Fruit fly (Drosophila melanogaster) whole organism, embryonic: Measurements from ENCODE around the gene CG2059.

Source experiments
- BtbVII ChIP-seq: fragments of 200-800 bp; sonication (Bioruptor generic); optimal IDR thresholded peaks from 3 replicates; lab custom pipeline; 2017; ENCODE audit warnings: missing biosample characterization, mild to moderate bottlenecking, missing genetic modification characterization
- CG1024 ChIP-seq: fragments of 200-800 bp; sonication (Bioruptor generic); IDR thresholded peaks from 2 replicates; pipeline ENCODE4 v1.3.6; 2022; ENCODE audit warnings: missing biosample characterization, missing genetic modification characterization
- CG10654 ChIP-seq: fragments of 200-800 bp; sonication (Bioruptor generic); optimal IDR thresholded peaks from 2 replicates; lab custom pipeline; 2016; ENCODE audit warnings: missing biosample characterization, missing genetic modification characterization
- CG11398 ChIP-seq: fragments of 200-800 bp; sonication (Bioruptor generic); optimal IDR thresholded peaks from 2 replicates; lab custom pipeline; 2016; ENCODE audit warnings: missing biosample characterization, missing genetic modification characterization
- CG11456 ChIP-seq: fragments of 200-800 bp; sonication (Bioruptor generic); IDR thresholded peaks from 3 replicates; pipeline ENCODE4 v1.3.6; 2022; ENCODE audit warnings: missing biosample characterization, missing genetic modification characterization
- CG11560 ChIP-seq: fragments of 200-800 bp; sonication (Bioruptor generic); IDR thresholded peaks from 3 replicates; pipeline ENCODE4 v1.3.6; 2022; ENCODE audit warnings: missing biosample characterization, missing genetic modification characterization
- CG11723 ChIP-seq: fragments of 200-800 bp; sonication (Bioruptor generic); optimal IDR thresholded peaks from 2 replicates; lab custom pipeline; 2017; ENCODE audit warnings: missing biosample characterization, mild to moderate bottlenecking, missing genetic modification characterization
- CG13123 ChIP-seq: fragments of 200-800 bp; sonication (Bioruptor generic); optimal IDR thresholded peaks from 2 replicates; lab custom pipeline; 2016; ENCODE audit warnings: missing biosample characterization, missing genetic modification characterization
- CG15696 ChIP-seq: fragments of 200-800 bp; sonication (Bioruptor generic); optimal IDR thresholded peaks from 2 replicates; lab custom pipeline; 2019; ENCODE audit warnings: missing biosample characterization, mild to moderate bottlenecking, missing genetic modification characterization, moderate library complexity
- CG17359 ChIP-seq: fragments of 200-800 bp; sonication (Bioruptor generic); optimal IDR thresholded peaks from 3 replicates; lab custom pipeline; 2018; ENCODE audit warnings: missing biosample characterization, mild to moderate bottlenecking, missing genetic modification characterization, moderate library complexity
- CG17385 ChIP-seq: fragments of 200-800 bp; sonication (Bioruptor generic); optimal IDR thresholded peaks from 3 replicates; lab custom pipeline; 2018; ENCODE audit warnings: missing biosample characterization, mild to moderate bottlenecking, missing genetic modification characterization
- CG17568 ChIP-seq: fragments of 200-800 bp; sonication (Bioruptor generic); optimal IDR thresholded peaks from 2 replicates; lab custom pipeline; 2018; ENCODE audit warnings: missing biosample characterization, mild to moderate bottlenecking, missing genetic modification characterization, moderate library complexity
- CG18599 ChIP-seq: fragments of 200-800 bp; sonication (Bioruptor generic); optimal IDR thresholded peaks from 3 replicates; lab custom pipeline; 2017; ENCODE audit warnings: missing biosample characterization, missing genetic modification characterization, mild to moderate bottlenecking, moderate library complexity, missing genetic modification reagents
- CG2712 ChIP-seq: fragments of 200-800 bp; optimal IDR thresholded peaks from 3 replicates; lab custom pipeline; 2019; ENCODE audit warnings: missing biosample characterization, mild to moderate bottlenecking, missing genetic modification characterization, moderate library complexity
- CG6689 ChIP-seq: fragments of 200-800 bp; sonication (Bioruptor generic); IDR thresholded peaks from 2 replicates; pipeline ENCODE4 v1.3.6; 2022; ENCODE audit warnings: missing biosample characterization, missing genetic modification characterization
- CG7271 ChIP-seq: fragments of 200-800 bp; sonication (Bioruptor generic); optimal IDR thresholded peaks from 2 replicates; lab custom pipeline; 2018; ENCODE audit warnings: missing biosample characterization, mild to moderate bottlenecking, missing genetic modification characterization, moderate library complexity
- CG7556 ChIP-seq: fragments of 200-800 bp; sonication (Bioruptor generic); optimal IDR thresholded peaks from 2 replicates; lab custom pipeline; 2017; ENCODE audit warnings: missing biosample characterization, mild to moderate bottlenecking, missing genetic modification characterization
- CG7786 ChIP-seq: fragments of 200-800 bp; sonication (Bioruptor generic); optimal IDR thresholded peaks from 2 replicates; lab custom pipeline; 2016; ENCODE audit warnings: missing biosample characterization, missing genetic modification characterization
- CG8765 ChIP-seq: fragments of 200-800 bp; sonication (Bioruptor generic); IDR thresholded peaks from 2 replicates; pipeline ENCODE4 v1.3.6; 2022; ENCODE audit warnings: missing biosample characterization, missing genetic modification characterization
- CG9215 ChIP-seq: fragments of 200-800 bp; sonication (Bioruptor generic); IDR thresholded peaks from 2 replicates; pipeline ENCODE4 v1.3.6; 2022; ENCODE audit warnings: missing biosample characterization, missing genetic modification characterization
- CG9727 ChIP-seq: fragments of 200-800 bp; sonication (Bioruptor generic); optimal IDR thresholded peaks from 3 replicates; lab custom pipeline; 2017; ENCODE audit warnings: missing biosample characterization, mild to moderate bottlenecking, missing genetic modification characterization
- CHES-1-like ChIP-seq: fragments of 200-800 bp; sonication (Bioruptor generic); optimal IDR thresholded peaks from 2 replicates; lab custom pipeline; 2016; ENCODE audit warnings: missing biosample characterization, missing genetic modification characterization
- HmgD ChIP-seq: fragments of 200-800 bp; sonication (Bioruptor generic); optimal IDR thresholded peaks from 3 replicates; lab custom pipeline; 2016; ENCODE audit warnings: missing biosample characterization, missing genetic modification characterization
- Hmr ChIP-seq: fragments of 200-800 bp; sonication (Bioruptor generic); optimal IDR thresholded peaks from 3 replicates; lab custom pipeline; 2017; ENCODE audit warnings: mild to moderate bottlenecking, missing biosample characterization, missing genetic modification reagents, missing genetic modification characterization
- Hr39 ChIP-seq: fragments of >200 bp; optimal IDR thresholded peaks from 2 replicates; lab custom pipeline; 2017
- NC2β ChIP-seq: fragments of 200-800 bp; sonication (Bioruptor generic); optimal IDR thresholded peaks from 2 replicates; lab custom pipeline; 2016; ENCODE audit warnings: missing biosample characterization, missing genetic modification characterization
- Neu2 ChIP-seq: fragments of 200-800 bp; sonication (Bioruptor generic); optimal IDR thresholded peaks from 3 replicates; lab custom pipeline; 2016; ENCODE audit warnings: missing biosample characterization, missing genetic modification characterization, borderline replicate concordance
- Side ChIP-seq: fragments of 200-800 bp; sonication (Bioruptor generic); optimal IDR thresholded peaks from 2 replicates; lab custom pipeline; 2016; ENCODE audit warnings: missing biosample characterization, missing genetic modification characterization
- Xrp1 ChIP-seq: fragments of 200-800 bp; sonication (Bioruptor generic); IDR thresholded peaks from 2 replicates; pipeline ENCODE4 v1.3.6; 2022; ENCODE audit warnings: missing biosample characterization, missing genetic modification characterization
- abd-A ChIP-seq: fragments of 200-800 bp; sonication (Bioruptor generic); optimal IDR thresholded peaks from 3 replicates; lab custom pipeline; 2019; ENCODE audit warnings: missing biosample characterization, mild to moderate bottlenecking, missing genetic modification characterization, moderate library complexity
- aop ChIP-seq: fragments of 200-800 bp; sonication (Bioruptor generic); IDR thresholded peaks from 2 replicates; pipeline ENCODE4 v1.3.6; 2022; ENCODE audit warnings: missing biosample characterization, missing genetic modification characterization
- ase ChIP-seq: fragments of 200-800 bp; sonication (Bioruptor generic); IDR thresholded peaks from 3 replicates; pipeline ENCODE4 v1.3.6; 2022; ENCODE audit warnings: missing biosample characterization, missing genetic modification characterization
- bbx ChIP-seq: fragments of 200-800 bp; sonication (Bioruptor generic); IDR thresholded peaks from 2 replicates; pipeline ENCODE4 v1.3.6; 2022; ENCODE audit warnings: missing biosample characterization, missing genetic modification characterization; ENCODE audit not compliant: partially characterized antibody
- bowl ChIP-seq: fragments of 200-800 bp; sonication (Bioruptor generic); IDR thresholded peaks from 2 replicates; pipeline ENCODE4 v1.3.6; 2022; ENCODE audit warnings: missing biosample characterization, missing genetic modification characterization
- ci ChIP-seq: fragments of 200-800 bp; sonication (Bioruptor generic); IDR thresholded peaks from 3 replicates; pipeline ENCODE4 v1.3.6; 2022; ENCODE audit warnings: missing biosample characterization, missing genetic modification characterization
- crol ChIP-seq: fragments of 200-800 bp; sonication (Bioruptor generic); IDR thresholded peaks from 2 replicates; pipeline ENCODE4 v1.3.6; 2022; ENCODE audit warnings: missing biosample characterization, missing genetic modification characterization
- dimm ChIP-seq: fragments of 200-800 bp; sonication (Bioruptor generic); IDR thresholded peaks from 2 replicates; pipeline ENCODE4 v1.3.6; 2022; ENCODE audit warnings: missing biosample characterization, missing genetic modification characterization
- gce ChIP-seq: fragments of 200-800 bp; sonication (Bioruptor generic); IDR thresholded peaks from 3 replicates; pipeline ENCODE4 v1.3.6; 2022; ENCODE audit warnings: missing biosample characterization, missing genetic modification characterization
- kay ChIP-seq: fragments of 200-800 bp; sonication (Bioruptor generic); optimal IDR thresholded peaks from 2 replicates; lab custom pipeline; 2016; ENCODE audit warnings: missing biosample characterization, missing genetic modification characterization
- pan ChIP-seq, 4 experiments: fragments of >200 bp in 3 of 4; fragments of 200-800 bp in 1 of 4; sonication (Bioruptor generic) in 1 of 4; optimal IDR thresholded peaks in 3 of 4; IDR thresholded peaks in 1 of 4; 2 replicates each; pipeline versions ENCODE4 v1.3.6 to Lab custom; 2017 to 2022; ENCODE audit warnings: missing biosample characterization in 2 of 4, missing genetic modification characterization in 2 of 4, mixed read lengths in 1 of 4
- prd ChIP-seq, 3 experiments: fragments of >200 bp in 2 of 3; fragments of 200-800 bp in 1 of 3; sonication (Bioruptor generic) in 1 of 3; optimal IDR thresholded peaks in 2 of 3; IDR thresholded peaks in 1 of 3; 2 replicates in 2 of 3; 3 replicates in 1 of 3; pipeline versions ENCODE4 v1.3.6 to Lab custom; 2017 to 2022; ENCODE audit warnings: missing biosample characterization in 1 of 3, missing genetic modification characterization in 1 of 3
- pros ChIP-seq: fragments of 200-800 bp; sonication (Bioruptor generic); optimal IDR thresholded peaks from 3 replicates; lab custom pipeline; 2019; ENCODE audit warnings: missing biosample characterization, mild to moderate bottlenecking, missing genetic modification characterization, moderate library complexity
- psq ChIP-seq: fragments of 200-800 bp; sonication (Bioruptor generic); optimal IDR thresholded peaks from 2 replicates; lab custom pipeline; 2017; ENCODE audit warnings: missing biosample characterization, missing genetic modification characterization
- repo ChIP-seq: fragments of 200-800 bp; sonication (Bioruptor generic); optimal IDR thresholded peaks from 2 replicates; lab custom pipeline; 2016; ENCODE audit warnings: missing biosample characterization, missing genetic modification characterization
- scrt ChIP-seq: fragments of 200-800 bp; sonication (Bioruptor generic); optimal IDR thresholded peaks from 2 replicates; lab custom pipeline; 2018; ENCODE audit warnings: missing biosample characterization, mild to moderate bottlenecking, missing genetic modification characterization, moderate library complexity
- sd ChIP-seq: fragments of 200-800 bp; sonication (Bioruptor generic); optimal IDR thresholded peaks from 3 replicates; lab custom pipeline; 2018; ENCODE audit warnings: missing biosample characterization, mild to moderate bottlenecking, missing genetic modification characterization, moderate library complexity
- sr ChIP-seq: fragments of 200-800 bp; sonication (Bioruptor generic); IDR thresholded peaks from 3 replicates; pipeline ENCODE4 v1.3.6; 2022; ENCODE audit warnings: missing biosample characterization, missing genetic modification characterization
- stwl ChIP-seq: fragments of 200-800 bp; sonication (Bioruptor generic); optimal IDR thresholded peaks from 3 replicates; lab custom pipeline; 2018; ENCODE audit warnings: missing biosample characterization, mild to moderate bottlenecking, missing genetic modification characterization, moderate library complexity
- tna ChIP-seq: fragments of 200-800 bp; sonication (Bioruptor generic); IDR thresholded peaks from 2 replicates; pipeline ENCODE4 v1.3.6; 2022; ENCODE audit warnings: missing biosample characterization, missing genetic modification characterization; ENCODE audit not compliant: partially characterized antibody
- zen2 ChIP-seq: fragments of 200-800 bp; sonication (Bioruptor generic); IDR thresholded peaks from 3 replicates; pipeline ENCODE4 v1.3.6; 2022; ENCODE audit warnings: missing biosample characterization, missing genetic modification characterization; ENCODE audit not compliant: partially characterized antibody

Gene CG2059

DNA sequence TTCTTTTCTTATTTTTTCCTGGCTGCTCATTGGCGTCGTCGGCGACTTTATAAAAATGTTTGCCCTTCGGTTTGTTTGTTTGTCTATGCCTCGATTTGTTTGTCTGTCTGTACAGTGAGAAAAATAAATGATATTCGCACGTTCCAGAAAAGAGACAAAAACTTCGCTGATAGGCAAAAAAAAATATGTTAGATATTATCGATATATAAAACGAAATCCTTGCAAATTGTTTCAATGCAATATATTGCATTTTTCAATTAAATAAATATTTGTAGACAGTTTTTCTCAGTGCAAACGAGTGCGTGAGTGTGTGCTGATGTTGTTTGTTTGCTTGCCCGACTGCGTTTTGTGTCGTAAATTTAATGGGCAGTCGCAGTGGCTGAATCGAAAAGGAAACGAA is 9.1 kb upstream of the CG2059 start (continued):
- TF ChIP-seq CG11560 (no peak), crol (no peak), psq (no peak), CG10654 (GFP tag; lab: Kevin White, UChicago) (peak; percentile 38), tna (GFP tag; lab: Robert Waterston, UW) (no peak), Neu2 (GFP tag; lab: Kevin White, UChicago) (no peak), kay (no peak), CG11723 (GFP tag; lab: Kevin White, UChicago) (no peak), repo (peak; percentile 2), gce (GFP tag; lab: Robert Waterston, UW) (no peak), NC2β (peak; percentile 40), CG13123 (GFP tag; lab: Kevin White, UChicago) (peak; percentile 42), Side (peak; percentile 6), CG7556 (GFP tag; lab: Kevin White, UChicago) (peak; percentile 72), CG8765 (GFP tag; lab: Robert Waterston, UW) (peak; percentile 23; the same call in 1 of the 2 replicates), CG9215 (no peak), CG2712 (tag; lab: Kevin White, UChicago) (peak; percentile 84), pan (optimal IDR thresholded peaks at IDR 0.05; lab: Kevin White, UChicago) (no peak), pan (GFP tag; optimal IDR thresholded peaks at IDR 0.05 in 1 of 2, IDR thresholded peaks at IDR 0.05 in 1 of 2) (peak in 1 of 2 experiments; percentile 26), Hr39 (lab: Kevin White, UChicago) (no peak), CG17359 (tag; lab: Kevin White, UChicago) (peak; percentile 68), dimm (no peak), CG11456 (GFP tag; lab: Robert Waterston, UW) (no peak), BtbVII (GFP tag; lab: Kevin White, UChicago) (peak; percentile 7), CG15696 (peak; percentile 93), Xrp1 (GFP tag; lab: Robert Waterston, UW) (peak; percentile 80), scrt (GFP tag; lab: Kevin White, UChicago) (peak; percentile 35), HmgD (no peak), CHES-1-like (peak; percentile 10), aop (GFP tag; lab: Robert Waterston, UW) (no peak), bowl (GFP tag; lab: Robert Waterston, UW) (no peak), prd (optimal IDR thresholded peaks at IDR 0.05; lab: Kevin White, UChicago) (no peak), prd (GFP tag; IDR thresholded peaks at IDR 0.05; lab: Robert Waterston, UW) (peak; percentile 85), stwl (tag; lab: Kevin White, UChicago) (peak; percentile 35), CG7271 (peak; percentile 73), CG9727 (GFP tag; lab: Kevin White, UChicago) (peak; percentile 89), sr (GFP tag; lab: Robert Waterston, UW) (no peak), abd-A (tag; lab: Kevin White, UChicago) (no peak), ase (no peak), CG18599 (GFP tag; lab: Kevin White, UChicago) (peak; percentile 69), ci (GFP tag; lab: Robert Waterston, UW) (peak; percentile 55; the same call in 2 of the 3 replicates), CG17385 (GFP tag; lab: Kevin White, UChicago) (peak; percentile 45), pros (GFP tag; lab: Kevin White, UChicago) (no peak), CG17568 (GFP tag; lab: Kevin White, UChicago) (peak; percentile 43), CG7786 (GFP tag; lab: Kevin White, UChicago) (peak; percentile 23), CG1024 (no peak), bbx (GFP tag; lab: Robert Waterston, UW) (no peak), sd (tag; lab: Kevin White, UChicago) (no peak), CG6689 (GFP tag; lab: Robert Waterston, UW) (peak; percentile 58), zen2 (no peak), Hmr (peak; percentile 60), CG11398 (GFP tag; lab: Kevin White, UChicago) (peak; percentile 24)
